Fruit fly (Drosophila melanogaster) whole organism, embryonic: ENCODE measurements around the gene Gmap.
A peak's percentile ranks its signal among the peaks of the same experiment; 100 is the strongest.

ENCODE experiments used
- CG10267 ChIP-seq: fragments of 200-800 bp; sonication (Bioruptor generic); optimal IDR thresholded peaks from 2 replicates; lab custom pipeline; 2018; ENCODE audit warnings: missing biosample characterization, mild to moderate bottlenecking, missing genetic modification characterization, moderate library complexity
- CG10431 ChIP-seq: fragments of 200-800 bp; sonication (Bioruptor generic); optimal IDR thresholded peaks from 3 replicates; lab custom pipeline; 2018; ENCODE audit warnings: missing biosample characterization, mild to moderate bottlenecking, missing genetic modification characterization
- CG11696 ChIP-seq: fragments of 200-800 bp; sonication (Bioruptor generic); IDR thresholded peaks from 2 replicates; pipeline ENCODE4 v1.3.6; 2022; ENCODE audit warnings: missing biosample characterization, missing genetic modification characterization
- CG12071 ChIP-seq: fragments of 200-800 bp; sonication (Bioruptor generic); optimal IDR thresholded peaks from 3 replicates; lab custom pipeline; 2018; ENCODE audit warnings: missing biosample characterization, mild to moderate bottlenecking, missing genetic modification characterization
- CG1233 ChIP-seq: fragments of 200-800 bp; sonication (Bioruptor generic); optimal IDR thresholded peaks from 4 replicates; lab custom pipeline; 2018; ENCODE audit warnings: missing biosample characterization, mild to moderate bottlenecking, missing genetic modification characterization
- CG13624 ChIP-seq: fragments of 200-800 bp; sonication (Bioruptor generic); optimal IDR thresholded peaks from 2 replicates; lab custom pipeline; 2016; ENCODE audit warnings: missing biosample characterization, missing genetic modification characterization
- CG14441 ChIP-seq: fragments of 200-800 bp; sonication (Bioruptor generic); IDR thresholded peaks from 2 replicates; pipeline ENCODE4 v1.3.6; 2022; ENCODE audit warnings: missing biosample characterization, missing genetic modification characterization
- CG1603 ChIP-seq: fragments of 200-800 bp; sonication (Bioruptor generic); optimal IDR thresholded peaks from 2 replicates; lab custom pipeline; 2019; ENCODE audit warnings: missing biosample characterization, mild to moderate bottlenecking, missing genetic modification characterization, moderate library complexity
- CG16863 ChIP-seq: fragments of 200-800 bp; sonication (Bioruptor generic); optimal IDR thresholded peaks from 3 replicates; lab custom pipeline; 2016; ENCODE audit warnings: missing biosample characterization, missing genetic modification characterization
- CG17359 ChIP-seq: fragments of 200-800 bp; sonication (Bioruptor generic); optimal IDR thresholded peaks from 3 replicates; lab custom pipeline; 2018; ENCODE audit warnings: missing biosample characterization, mild to moderate bottlenecking, missing genetic modification characterization, moderate library complexity
- CG1832 ChIP-seq: fragments of 200-800 bp; sonication (Bioruptor generic); optimal IDR thresholded peaks from 2 replicates; lab custom pipeline; 2017; ENCODE audit warnings: missing biosample characterization, mild to moderate bottlenecking, missing genetic modification characterization, inconsistent platforms
- CG2712 ChIP-seq: fragments of 200-800 bp; optimal IDR thresholded peaks from 3 replicates; lab custom pipeline; 2019; ENCODE audit warnings: missing biosample characterization, mild to moderate bottlenecking, missing genetic modification characterization, moderate library complexity
- CG31441 ChIP-seq: fragments of 200-800 bp; sonication (Bioruptor generic); IDR thresholded peaks from 2 replicates; pipeline ENCODE4 v1.3.6; 2022; ENCODE audit warnings: missing biosample characterization, missing genetic modification characterization
- CG3281 ChIP-seq: fragments of 200-800 bp; sonication (Bioruptor generic); optimal IDR thresholded peaks from 3 replicates; lab custom pipeline; 2017; ENCODE audit warnings: missing biosample characterization, mild to moderate bottlenecking, missing genetic modification characterization
- CG6175 ChIP-seq: fragments of 200-800 bp; sonication (Bioruptor generic); IDR thresholded peaks from 3 replicates; pipeline ENCODE4 v1.3.6; 2022; ENCODE audit warnings: missing biosample characterization, missing genetic modification characterization
- CG7271 ChIP-seq: fragments of 200-800 bp; sonication (Bioruptor generic); optimal IDR thresholded peaks from 2 replicates; lab custom pipeline; 2018; ENCODE audit warnings: missing biosample characterization, mild to moderate bottlenecking, missing genetic modification characterization, moderate library complexity
- CG7786 ChIP-seq: fragments of 200-800 bp; sonication (Bioruptor generic); optimal IDR thresholded peaks from 2 replicates; lab custom pipeline; 2016; ENCODE audit warnings: missing biosample characterization, missing genetic modification characterization
- CG8281 ChIP-seq: fragments of 200-800 bp; sonication (Bioruptor generic); optimal IDR thresholded peaks from 2 replicates; lab custom pipeline; 2018; ENCODE audit warnings: missing biosample characterization, mild to moderate bottlenecking, missing genetic modification characterization, moderate library complexity
- D ChIP-seq, 2 experiments: fragments of 200-800 bp in 1 of 2; fragments of >200 bp in 1 of 2; sonication (Bioruptor generic) in 1 of 2; optimal IDR thresholded peaks; 2 replicates in 1 of 2; 3 replicates in 1 of 2; lab custom pipeline; 2017; ENCODE audit warnings: mild to moderate bottlenecking in 1 of 2, missing biosample characterization in 1 of 2, missing genetic modification characterization in 1 of 2, missing genetic modification reagents in 1 of 2
- Dip2 ChIP-seq: fragments of 200-800 bp; sonication (Bioruptor generic); IDR thresholded peaks from 2 replicates; pipeline ENCODE4 v1.3.6; 2022; ENCODE audit warnings: missing biosample characterization, missing genetic modification characterization
- Dip3 ChIP-seq: fragments of 200-800 bp; sonication (Bioruptor generic); optimal IDR thresholded peaks from 3 replicates; lab custom pipeline; 2016; ENCODE audit warnings: missing biosample characterization, missing genetic modification characterization
- Dp ChIP-seq: fragments of 200-800 bp; sonication (Bioruptor generic); optimal IDR thresholded peaks from 2 replicates; lab custom pipeline; 2018; ENCODE audit warnings: missing biosample characterization, mild to moderate bottlenecking, missing genetic modification characterization, moderate library complexity
- Gsc ChIP-seq: fragments of 200-800 bp; sonication (Bioruptor generic); IDR thresholded peaks from 2 replicates; pipeline ENCODE4 v1.3.6; 2022; ENCODE audit warnings: missing biosample characterization, missing genetic modification characterization
- Hr3 ChIP-seq: fragments of 200-800 bp; sonication (Bioruptor generic); optimal IDR thresholded peaks from 3 replicates; lab custom pipeline; 2016; ENCODE audit warnings: missing biosample characterization, missing genetic modification characterization
- NC2α ChIP-seq: fragments of 200-800 bp; sonication (Bioruptor generic); optimal IDR thresholded peaks from 2 replicates; lab custom pipeline; 2016; ENCODE audit warnings: missing biosample characterization, missing genetic modification characterization
- NFAT ChIP-seq: fragments of 200-800 bp; sonication (Bioruptor generic); IDR thresholded peaks from 2 replicates; pipeline ENCODE4 v1.3.6; 2022; ENCODE audit warnings: missing biosample characterization, missing genetic modification characterization
- Nf-YA ChIP-seq: fragments of 200-800 bp; sonication (Bioruptor generic); IDR thresholded peaks from 2 replicates; pipeline ENCODE4 v1.3.6; 2022; ENCODE audit warnings: missing biosample characterization, missing genetic modification characterization
- Optix ChIP-seq: fragments of 200-800 bp; sonication (Bioruptor generic); IDR thresholded peaks from 3 replicates; pipeline ENCODE4 v1.3.6; 2022; ENCODE audit warnings: missing biosample characterization, missing genetic modification characterization
- ash1 ChIP-seq: fragments of 200-800 bp; sonication (Bioruptor generic); optimal IDR thresholded peaks from 2 replicates; lab custom pipeline; 2018; ENCODE audit warnings: missing biosample characterization, mild to moderate bottlenecking, missing genetic modification characterization
- br ChIP-seq: fragments of >200 bp; optimal IDR thresholded peaks from 2 replicates; lab custom pipeline; 2017
- cato ChIP-seq: fragments of 200-800 bp; sonication (Bioruptor generic); optimal IDR thresholded peaks from 2 replicates; lab custom pipeline; 2016; ENCODE audit warnings: missing biosample characterization, missing genetic modification characterization, borderline replicate concordance
- chinmo ChIP-seq: fragments of 200-800 bp; sonication (Bioruptor generic); IDR thresholded peaks from 4 replicates; pipeline ENCODE4 v1.3.6; 2022; ENCODE audit warnings: missing biosample characterization, missing genetic modification characterization; ENCODE audit not compliant: partially characterized antibody
- crp ChIP-seq, 2 experiments: fragments of 200-800 bp; sonication (Bioruptor generic); optimal IDR thresholded peaks; 2 replicates in 1 of 2; 3 replicates in 1 of 2; lab custom pipeline; 2017; ENCODE audit warnings: missing biosample characterization in 2 of 2, missing genetic modification characterization in 2 of 2, mild to moderate bottlenecking in 1 of 2, moderate library complexity in 1 of 2
- fd64A ChIP-seq: fragments of 200-800 bp; sonication (Bioruptor generic); optimal IDR thresholded peaks from 3 replicates; lab custom pipeline; 2018; ENCODE audit warnings: missing biosample characterization, mild to moderate bottlenecking, missing genetic modification characterization
- gcm2 ChIP-seq: fragments of 200-800 bp; sonication (Bioruptor generic); optimal IDR thresholded peaks from 2 replicates; lab custom pipeline; 2016; ENCODE audit warnings: missing biosample characterization, missing genetic modification characterization
- jigr1 ChIP-seq: fragments of 200-800 bp; sonication (Bioruptor generic); IDR thresholded peaks from 3 replicates; pipeline ENCODE4 v1.3.6; 2022; ENCODE audit warnings: missing biosample characterization, missing genetic modification characterization
- jing ChIP-seq: fragments of 200-800 bp; sonication (Bioruptor generic); optimal IDR thresholded peaks from 2 replicates; lab custom pipeline; 2018; ENCODE audit warnings: missing biosample characterization, mild to moderate bottlenecking, missing genetic modification characterization
- lov ChIP-seq, 2 experiments: fragments of 200-800 bp in 1 of 2; fragments of >200 bp in 1 of 2; sonication (Bioruptor generic) in 1 of 2; IDR thresholded peaks in 1 of 2; optimal IDR thresholded peaks in 1 of 2; 2 replicates in 1 of 2; 3 replicates in 1 of 2; pipeline versions ENCODE4 v1.3.6 to Lab custom; 2017 to 2022; ENCODE audit warnings: missing biosample characterization in 1 of 2, missing genetic modification characterization in 1 of 2
- nmo ChIP-seq: fragments of 200-800 bp; sonication (Bioruptor generic); optimal IDR thresholded peaks from 2 replicates; lab custom pipeline; 2018; ENCODE audit warnings: missing biosample characterization, mild to moderate bottlenecking, missing genetic modification characterization, moderate library complexity
- oc ChIP-seq: fragments of 200-800 bp; sonication (Bioruptor generic); optimal IDR thresholded peaks from 2 replicates; lab custom pipeline; 2018; ENCODE audit warnings: missing biosample characterization, mild to moderate bottlenecking, missing genetic modification characterization, moderate library complexity
- pb ChIP-seq: fragments of 200-800 bp; sonication (Bioruptor generic); optimal IDR thresholded peaks from 3 replicates; lab custom pipeline; 2016; ENCODE audit warnings: missing biosample characterization, missing genetic modification characterization
- pita ChIP-seq: fragments of 200-800 bp; sonication (Bioruptor generic); optimal IDR thresholded peaks from 2 replicates; lab custom pipeline; 2017; ENCODE audit warnings: missing biosample characterization, mild to moderate bottlenecking, missing genetic modification characterization
- ranshi ChIP-seq: fragments of 200-800 bp; sonication (Bioruptor generic); IDR thresholded peaks from 2 replicates; pipeline ENCODE4 v1.3.6; 2022; ENCODE audit warnings: missing biosample characterization, missing genetic modification characterization
- repo ChIP-seq: fragments of 200-800 bp; sonication (Bioruptor generic); optimal IDR thresholded peaks from 2 replicates; lab custom pipeline; 2016; ENCODE audit warnings: missing biosample characterization, missing genetic modification characterization
- sens-2 ChIP-seq: fragments of 200-800 bp; sonication (Bioruptor generic); IDR thresholded peaks from 2 replicates; pipeline ENCODE4 v1.3.6; 2022; ENCODE audit warnings: missing biosample characterization, missing genetic modification characterization
- slou ChIP-seq: fragments of 200-800 bp; sonication (Bioruptor generic); optimal IDR thresholded peaks from 3 replicates; lab custom pipeline; 2016; ENCODE audit warnings: missing biosample characterization, missing genetic modification characterization
- tna ChIP-seq: fragments of 200-800 bp; sonication (Bioruptor generic); IDR thresholded peaks from 2 replicates; pipeline ENCODE4 v1.3.6; 2022; ENCODE audit warnings: missing biosample characterization, missing genetic modification characterization; ENCODE audit not compliant: partially characterized antibody
- ttk ChIP-seq: fragments of 200-800 bp; sonication (Bioruptor generic); IDR thresholded peaks from 2 replicates; pipeline ENCODE4 v2.1.2; 2022; ENCODE audit warnings: missing biosample characterization, missing genetic modification characterization
- zfh2 ChIP-seq: fragments of 200-800 bp; sonication (Bioruptor generic); optimal IDR thresholded peaks from 2 replicates; lab custom pipeline; 2016; ENCODE audit warnings: missing biosample characterization, missing genetic modification characterization

Gene Gmap

dm6 chrX:15554256-15554678 is 67.5 kb downstream of the Gmap start, which contains the start of gene Ac13E (continued):
- TF ChIP-seq lov (optimal IDR thresholded peaks at IDR 0.05; lab: Kevin White, UChicago) = no peak
- TF ChIP-seq lov (GFP tag; IDR thresholded peaks at IDR 0.05; lab: Robert Waterston, UW) = 0 out of 3 replicates have a peak, but pooled peaks have one; percentile 29
- peak; percentile 66 for TF ChIP-seq NC2α (GFP tag; lab: Kevin White, UChicago)
- TF ChIP-seq jing (GFP tag; lab: Kevin White, UChicago) = peak; percentile 80
- TF ChIP-seq Nf-YA (GFP tag; lab: Robert Waterston, UW) = peak; percentile 45; the same call in 1 of the 2 replicates
- peak; percentile 80 for TF ChIP-seq ttk
- TF ChIP-seq crp (GFP tag; optimal IDR thresholded peaks at IDR 0.05; lab: Kevin White, UChicago) = peak in 1 of 2 experiments; percentile 56
- peak; percentile 78 for TF ChIP-seq slou (GFP tag; lab: Kevin White, UChicago)
- TF ChIP-seq ranshi (GFP tag; lab: Robert Waterston, UW) = peak; percentile 86
- TF ChIP-seq CG6175 (GFP tag; lab: Robert Waterston, UW) = peak; percentile 66; the same call in 2 of the 3 replicates
- peak; percentile 71 for TF ChIP-seq CG10431 (GFP tag; lab: Kevin White, UChicago)
- peak; percentile 75 for TF ChIP-seq CG7786 (GFP tag; lab: Kevin White, UChicago)
- peak; percentile 86 for TF ChIP-seq CG14441 (GFP tag; lab: Robert Waterston, UW)
- TF ChIP-seq CG16863 (GFP tag; lab: Kevin White, UChicago) = peak; percentile 82
- peak; percentile 80; the same call in 1 of the 2 replicates for TF ChIP-seq sens-2 (GFP tag; lab: Robert Waterston, UW)
- peak; percentile 82 for TF ChIP-seq CG10267 (tag; lab: Kevin White, UChicago)
- TF ChIP-seq jigr1 = peak; percentile 78
- TF ChIP-seq CG31441 (GFP tag; lab: Robert Waterston, UW) = peak; percentile 93
- peak; percentile 93 for TF ChIP-seq CG2712 (tag; lab: Kevin White, UChicago)
- TF ChIP-seq cato (GFP tag; lab: Kevin White, UChicago) = peak; percentile 56
- TF ChIP-seq CG3281 (GFP tag; lab: Kevin White, UChicago) = peak; percentile 93
- peak; percentile 78 for TF ChIP-seq NFAT (GFP tag; lab: Robert Waterston, UW)
- TF ChIP-seq CG7271 (tag; lab: Kevin White, UChicago) = peak; percentile 43
- TF ChIP-seq gcm2 (GFP tag; lab: Kevin White, UChicago) = peak; percentile 85
- peak; percentile 83 for TF ChIP-seq Optix (GFP tag; lab: Robert Waterston, UW)
- no peak for TF ChIP-seq CG11696 (GFP tag; lab: Robert Waterston, UW)
- no peak for TF ChIP-seq CG1832 (GFP tag; lab: Kevin White, UChicago)
- no peak for TF ChIP-seq Dp (GFP tag; lab: Kevin White, UChicago)
- peak; percentile 52 for TF ChIP-seq repo (GFP tag; lab: Kevin White, UChicago)
- TF ChIP-seq tna (GFP tag; lab: Robert Waterston, UW) = 0 out of 2 replicates have a peak, but pooled peaks have one; percentile 46
- peak; percentile 2 for TF ChIP-seq ash1 (GFP tag; lab: Kevin White, UChicago)
- peak; percentile 75 for TF ChIP-seq oc (tag; lab: Kevin White, UChicago)
- no peak for TF ChIP-seq Dip2 (GFP tag; lab: Robert Waterston, UW)
- TF ChIP-seq CG17359 (tag; lab: Kevin White, UChicago) = peak; percentile 87
- TF ChIP-seq CG12071 (GFP tag; lab: Kevin White, UChicago) = peak; percentile 75
- no peak for TF ChIP-seq pita (GFP tag; lab: Kevin White, UChicago)
- peak; percentile 75 for TF ChIP-seq fd64A
- 0 out of 4 replicates have a peak, but pooled peaks have one; percentile 22 for TF ChIP-seq chinmo
- TF ChIP-seq Dip3 (GFP tag; lab: Kevin White, UChicago) = peak; percentile 80
- no peak for TF ChIP-seq br (lab: Kevin White, UChicago)
- peak; percentile 92 for TF ChIP-seq nmo (GFP tag; lab: Kevin White, UChicago)
- TF ChIP-seq zfh2 (GFP tag; lab: Kevin White, UChicago) = peak; percentile 64
- TF ChIP-seq CG1603 = peak; percentile 85
- TF ChIP-seq CG13624 (GFP tag; lab: Kevin White, UChicago) = peak; percentile 77
- peak; percentile 59 for TF ChIP-seq pb (GFP tag; lab: Kevin White, UChicago)
- TF ChIP-seq Hr3 (GFP tag; lab: Kevin White, UChicago) = peak; percentile 85
- peak; percentile 73 for TF ChIP-seq CG8281 (tag; lab: Kevin White, UChicago)
- TF ChIP-seq D (optimal IDR thresholded peaks at IDR 0.05; lab: Kevin White, UChicago) = no peak
- TF ChIP-seq D (GFP tag; optimal IDR thresholded peaks at IDR 0.05; lab: Kevin White, UChicago) = peak; percentile 89
- peak; percentile 89 for TF ChIP-seq CG1233
- TF ChIP-seq Gsc (GFP tag; lab: Robert Waterston, UW) = peak; percentile 59
